Worm (Caenorhabditis elegans): Measurements from ENCODE around the gene ins-11.
A peak's percentile ranks its signal among the peaks of the same experiment; 100 is the strongest.

The ins-11 gene

ce11 chrII:5599326-5600044 is 43.0 kb downstream of the ins-11 start, which contains the start of gene C17G10.10 (continued):
- TF ChIP-seq fos-1 (tag; optimal IDR thresholded peaks at IDR 0.05) (peak; percentile 65), nhr-77 (tag; optimal IDR thresholded peaks at IDR 0.05) (peak; percentile 52), xbp-1 (tag; optimal IDR thresholded peaks at IDR 0.05) (peak; percentile 63), nhr-47 (tag; optimal IDR thresholded peaks at IDR 0.05) (peak; percentile 86), egl-13 (tag; optimal IDR thresholded peaks at IDR 0.05) (peak; percentile 6), aha-1 (tag; optimal IDR thresholded peaks at IDR 0.05) (no peak), zip-4 (GFP tag; optimal IDR thresholded peaks at IDR 0.05) (peak; percentile 43)

DNA sequence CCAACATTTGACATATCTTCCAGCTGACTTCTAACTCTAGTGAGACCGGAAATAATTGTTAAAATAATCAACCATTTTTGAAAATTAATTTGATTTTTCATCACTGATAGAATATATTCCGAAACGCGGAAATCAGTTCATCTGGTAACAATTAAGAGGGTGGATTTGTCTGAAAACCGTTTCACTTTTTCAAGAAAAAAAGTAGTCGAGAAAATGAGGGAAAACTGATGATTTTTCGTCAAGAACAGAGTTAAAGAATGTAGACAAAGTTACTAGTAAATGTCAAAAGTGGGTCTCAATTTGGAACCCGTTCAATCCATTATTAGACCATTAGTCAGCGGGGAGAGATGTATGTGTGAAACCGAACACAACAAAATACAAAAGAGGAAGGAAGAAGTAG is 46.7 kb downstream of the ins-11 start, which contains the start of gene C17G10.6:
Gene C17G10.6, minus strand, starts transcription at position 101 of the 400 bp plus-strand sequence.
- TF ChIP-seq aly-2 (tag; optimal IDR thresholded peaks at IDR 0.05) (no peak), pag-3 (tag; optimal IDR thresholded peaks at IDR 0.05; ENCODE audit: borderline replicate concordance, insufficient read depth) (no peak), skn-1 (tag; optimal IDR thresholded peaks at IDR 0.05) (no peak), C16A3.4 (tag; optimal IDR thresholded peaks at IDR 0.05) (no peak), unc-62 (GFP tag; optimal IDR thresholded peaks at IDR 0.05) (no peak), ztf-4 (tag; optimal IDR thresholded peaks at IDR 0.05) (no peak), nhr-85 (tag) (no peak), irx-1 (tag; optimal IDR thresholded peaks at IDR 0.05) (no peak), ces-1 (GFP tag; optimal IDR thresholded peaks at IDR 0.05) (no peak)

- TF ChIP-seq efl-1 (optimal IDR thresholded peaks at IDR 0.05) (no peak), efl-1 (GFP tag; optimal IDR thresholded peaks at IDR 0.05 in 1 of 2) (peak in 1 of 2 experiments; percentile 68), nhr-85 (tag) (peak; percentile 61), unc-62 (GFP tag; optimal IDR thresholded peaks at IDR 0.05) (no peak), nhr-20 (tag; optimal IDR thresholded peaks at IDR 0.05) (peak; percentile 19)
Measured at ce11 chrII:5604441-5604840, 47.9 kb downstream of the ins-11 start.

DNA sequence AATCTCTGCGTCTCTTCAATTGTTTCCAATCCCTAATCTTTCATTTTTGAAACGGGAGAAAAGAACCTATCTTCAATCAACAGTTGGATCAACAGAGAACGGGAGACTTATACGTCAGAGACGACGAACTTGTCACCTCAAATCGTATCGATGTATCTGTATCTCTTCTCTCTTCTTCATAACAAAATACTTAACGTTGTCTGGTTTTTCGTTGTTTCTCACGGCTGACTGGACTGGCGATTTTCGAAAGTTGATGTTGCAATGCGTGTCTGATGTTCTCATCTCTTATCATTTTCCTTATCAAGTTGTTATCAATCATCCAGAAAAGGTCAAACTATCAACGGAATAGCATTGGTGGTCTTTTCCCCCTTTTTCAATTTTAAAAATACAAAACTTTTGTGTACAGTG is 49.0 kb downstream of the ins-11 start:
- TF ChIP-seq nhr-19 (GFP tag; conservative IDR thresholded peaks at IDR 0.05), result peak; percentile 65
- no peak for TF ChIP-seq ztf-11 (tag; optimal IDR thresholded peaks at IDR 0.05)
- TF ChIP-seq tbx-2 (tag; optimal IDR thresholded peaks at IDR 0.05), result peak; percentile 74
- TF ChIP-seq nhr-90 (tag; optimal IDR thresholded peaks at IDR 0.05; ENCODE audit: poor library complexity), result peak; percentile 72
- TF ChIP-seq mef-2 (tag; optimal IDR thresholded peaks at IDR 0.05), result no peak
- TF ChIP-seq nhr-85 (tag), result peak; percentile 100
- peak; percentile 82 for TF ChIP-seq grh-1 (GFP tag; IDR thresholded peaks at IDR 0.05)
- no peak for TF ChIP-seq pax-3 (tag; optimal IDR thresholded peaks at IDR 0.05)
- TF ChIP-seq nhr-20 (tag; optimal IDR thresholded peaks at IDR 0.05), result peak; percentile 93
- no peak for TF ChIP-seq lin-15B (tag; optimal IDR thresholded peaks at IDR 0.05)
- TF ChIP-seq snu-23 (GFP tag; optimal IDR thresholded peaks at IDR 0.05), result peak; percentile 89
- TF ChIP-seq nhr-28 (tag; optimal IDR thresholded peaks at IDR 0.05), result no peak
- TF ChIP-seq F16B12.6 (tag; optimal IDR thresholded peaks at IDR 0.05), result no peak
- peak; percentile 55 for TF ChIP-seq nhr-47 (tag; optimal IDR thresholded peaks at IDR 0.05)
- TF ChIP-seq snpc-4 (tag; optimal IDR thresholded peaks at IDR 0.05), result peak; percentile 3
- TF ChIP-seq lin-35 (GFP tag; optimal IDR thresholded peaks at IDR 0.05), result peak in 1 of 2 experiments; percentile 66
- TF ChIP-seq nhr-84 (tag; optimal IDR thresholded peaks at IDR 0.05), result no peak
- TF ChIP-seq egl-27 (tag; optimal IDR thresholded peaks at IDR 0.05), result peak in 1 of 2 experiments; percentile 66
- TF ChIP-seq jun-1 (tag; optimal IDR thresholded peaks at IDR 0.05), result peak; percentile 35
- peak; percentile 3 for TF ChIP-seq lin-13 (GFP tag; optimal IDR thresholded peaks at IDR 0.05)
- peak; percentile 31 to 72 for TF ChIP-seq lsy-2 (tag; optimal IDR thresholded peaks at IDR 0.05)
- peak; percentile 87 for TF ChIP-seq nhr-71 (tag; optimal IDR thresholded peaks at IDR 0.05)
- peak; percentile 13 for TF ChIP-seq xbp-1 (tag; optimal IDR thresholded peaks at IDR 0.05)
- peak; percentile 31 for TF ChIP-seq nhr-237 (tag; optimal IDR thresholded peaks at IDR 0.05)
- TF ChIP-seq ets-5 (GFP tag; IDR thresholded peaks at IDR 0.05), result no peak
- TF ChIP-seq sox-4 (tag; optimal IDR thresholded peaks at IDR 0.05), result no peak
- peak in 1 of 2 experiments; percentile 20 for TF ChIP-seq mdl-1 (tag; optimal IDR thresholded peaks at IDR 0.05)
- TF ChIP-seq hpl-2 (GFP tag; optimal IDR thresholded peaks at IDR 0.05), result no peak
- TF ChIP-seq Y116A8C.19 (tag; optimal IDR thresholded peaks at IDR 0.05; ENCODE audit: borderline replicate concordance), result no peak
- no peak for TF ChIP-seq rnt-1 (tag; optimal IDR thresholded peaks at IDR 0.05)
- peak; percentile 88 for TF ChIP-seq elt-2 (tag; optimal IDR thresholded peaks at IDR 0.05)
- TF ChIP-seq unc-62 (GFP tag; optimal IDR thresholded peaks at IDR 0.05), result no peak

Data from whole organism, L1 larva.